Fruit fly (Drosophila melanogaster) S2 (cell line): ENCODE results near the gene Pde1c.

Source experiments
- CG8478 ChIP-seq: fragments of >200 bp; optimal IDR thresholded peaks from 2 replicates; lab custom pipeline; 2018
- CTCF ChIP-seq, 2 experiments: fragments of >200 bp; optimal IDR thresholded peaks; 2 replicates each; lab custom pipeline; 2018

DNA sequence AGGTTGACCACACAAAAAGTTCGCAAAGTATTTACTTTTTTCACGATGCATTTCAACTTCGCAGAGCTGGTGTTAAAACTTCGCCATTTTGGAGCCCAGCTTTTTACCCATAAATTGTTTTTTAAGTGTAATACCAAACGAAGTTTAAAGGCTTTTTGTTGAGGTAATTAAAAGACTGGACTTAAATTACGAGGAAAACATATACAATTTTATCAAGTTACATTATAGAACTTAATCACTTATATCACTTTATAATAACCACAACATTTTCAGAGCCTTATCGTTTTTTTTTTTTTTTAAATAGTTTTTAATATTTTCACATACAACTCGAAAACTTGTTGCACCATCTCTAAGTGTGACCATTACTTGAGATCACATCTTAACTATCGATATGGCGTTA, 140.3 kb downstream of the Pde1c start, which contains the start of gene CG14931:
- no peak for TF ChIP-seq CG8478 (lab: Kevin White, UChicago)
- no peak for TF ChIP-seq CTCF (optimal IDR thresholded peaks at IDR 0.05; lab: Kevin White, UChicago)
